Worm (Caenorhabditis elegans) whole organism, early embryonic: ENCODE results near the gene C18D1.2.
A peak's percentile ranks its signal among the peaks of the same experiment; 100 is the strongest.

Experiments used
- B0310.2 ChIP-seq: sonication (generic microtip); optimal IDR thresholded peaks from 2 replicates; lab custom pipeline; 2016; ENCODE audit warnings: mild to moderate bottlenecking, missing genetic modification characterization, missing compliant biosample characterization
- aly-1 ChIP-seq: sonication (generic microtip); optimal IDR thresholded peaks from 2 replicates; lab custom pipeline; 2016; ENCODE audit warnings: missing genetic modification characterization, missing compliant biosample characterization
- ama-1 ChIP-seq: fragments of 150-350 bp; optimal IDR thresholded peaks from 2 replicates; lab custom pipeline; 2014
- tbx-11 ChIP-seq: fragments of 200-800 bp; sonication (Bioruptor generic); IDR thresholded peaks from 2 replicates; pipeline ENCODE4 v1.3.6; 2022; ENCODE audit warnings: missing genetic modification characterization, missing compliant biosample characterization

- peak; percentile 0 for TF ChIP-seq aly-1 (tag; lab: Kevin White, UChicago)
- no peak for TF ChIP-seq B0310.2 (tag; lab: Kevin White, UChicago)
- no peak for TF ChIP-seq ama-1 (lab: Kevin White, UChicago)
- no peak for TF ChIP-seq tbx-11 (GFP tag; lab: Robert Waterston, UW)
These were observed 40.8 kb upstream of the C18D1.2 start, which contains the start of gene lec-2 for ce11 chrII:10016013-10016412.
